Fruit fly (Drosophila melanogaster): ENCODE results near the gene CG9837.

CG9837 gene

dm6 chr3R:8856242-8856641 lies 42.9 kb upstream of the CG9837 start:
- no peak for TF ChIP-seq CG32264 (GFP tag; optimal IDR thresholded peaks at IDR 0.05)
- TF ChIP-seq fru (GFP tag; optimal IDR thresholded peaks at IDR 0.05) = no peak
- no peak for TF ChIP-seq Hr78 (GFP tag; optimal IDR thresholded peaks at IDR 0.05)
- TF ChIP-seq sage (GFP tag; optimal IDR thresholded peaks at IDR 0.05) = no peak
- TF ChIP-seq Sp1 (GFP tag; optimal IDR thresholded peaks at IDR 0.05) = no peak
- no peak for TF ChIP-seq Rel (GFP tag; optimal IDR thresholded peaks at IDR 0.05)
- no peak for TF ChIP-seq Rel (tag; optimal IDR thresholded peaks at IDR 0.05)
- no peak for TF ChIP-seq Hnf4 (GFP tag; optimal IDR thresholded peaks at IDR 0.05)
- no peak for TF ChIP-seq pan (optimal IDR thresholded peaks at IDR 0.05)
- no peak for TF ChIP-seq psq (GFP tag; optimal IDR thresholded peaks at IDR 0.05)
- TF ChIP-seq Abd-B (GFP tag; optimal IDR thresholded peaks at IDR 0.05) = no peak
- TF ChIP-seq foxo (GFP tag; optimal IDR thresholded peaks at IDR 0.05) = no peak
- no peak for TF ChIP-seq Vsx2 (GFP tag; optimal IDR thresholded peaks at IDR 0.05; ENCODE audit: partially characterized antibody)
- TF ChIP-seq HLH106 (tag; optimal IDR thresholded peaks at IDR 0.05) = no peak
- TF ChIP-seq woc (GFP tag; optimal IDR thresholded peaks at IDR 0.05) = no peak
- TF ChIP-seq Hr83 (GFP tag; optimal IDR thresholded peaks at IDR 0.05; ENCODE audit: poor library complexity, severe bottlenecking) = no peak
- no peak for TF ChIP-seq Myc (optimal IDR thresholded peaks at IDR 0.05)
- no peak for TF ChIP-seq CG9705 (GFP tag; optimal IDR thresholded peaks at IDR 0.05)
- TF ChIP-seq dsf (GFP tag; optimal IDR thresholded peaks at IDR 0.05; ENCODE audit: borderline replicate concordance) = no peak

dm6 chr3R:8854619-8855206 lies 41.3 kb upstream of the CG9837 start:
- TF ChIP-seq Rel (GFP tag; optimal IDR thresholded peaks at IDR 0.05) = peak; percentile 64
- TF ChIP-seq Rel (tag; optimal IDR thresholded peaks at IDR 0.05) = no peak
- TF ChIP-seq CG32264 (GFP tag; optimal IDR thresholded peaks at IDR 0.05) = no peak
- TF ChIP-seq pan (optimal IDR thresholded peaks at IDR 0.05) = no peak
- TF ChIP-seq Dif (GFP tag; optimal IDR thresholded peaks at IDR 0.05; ENCODE audit: partially characterized antibody) = no peak
- TF ChIP-seq lola (GFP tag; optimal IDR thresholded peaks at IDR 0.05) = no peak
- no peak for TF ChIP-seq fru (GFP tag; optimal IDR thresholded peaks at IDR 0.05)
- TF ChIP-seq CrebA (GFP tag; optimal IDR thresholded peaks at IDR 0.05; ENCODE audit: borderline replicate concordance) = peak; percentile 78
- peak; percentile 1 for TF ChIP-seq Sp1 (GFP tag; optimal IDR thresholded peaks at IDR 0.05)
- peak in 1 of 2 experiments; percentile 12 for TF ChIP-seq foxo (GFP tag; optimal IDR thresholded peaks at IDR 0.05)
- TF ChIP-seq h (GFP tag; optimal IDR thresholded peaks at IDR 0.05) = no peak
- TF ChIP-seq Abd-B (GFP tag; optimal IDR thresholded peaks at IDR 0.05) = no peak
- no peak for TF ChIP-seq Dfd (GFP tag; optimal IDR thresholded peaks at IDR 0.05)
- no peak for TF ChIP-seq Mio (GFP tag; optimal IDR thresholded peaks at IDR 0.05)
- TF ChIP-seq HLH106 (tag; optimal IDR thresholded peaks at IDR 0.05) = no peak
- no peak for TF ChIP-seq sv (GFP tag; optimal IDR thresholded peaks at IDR 0.05)
- TF ChIP-seq woc (GFP tag; optimal IDR thresholded peaks at IDR 0.05) = no peak
- TF ChIP-seq Hr78 (GFP tag; optimal IDR thresholded peaks at IDR 0.05) = no peak
- no peak for TF ChIP-seq Myc (optimal IDR thresholded peaks at IDR 0.05)
- TF ChIP-seq Jra (GFP tag; optimal IDR thresholded peaks at IDR 0.05) = no peak
- peak; percentile 22 for TF ChIP-seq Vsx2 (GFP tag; optimal IDR thresholded peaks at IDR 0.05; ENCODE audit: partially characterized antibody)
- peak; percentile 23 for TF ChIP-seq brk (GFP tag; optimal IDR thresholded peaks at IDR 0.05)
- TF ChIP-seq dl (GFP tag; optimal IDR thresholded peaks at IDR 0.05; ENCODE audit: insufficient read depth in 1 of 2, partially characterized antibody in 2 of 2) = no peak
- peak; percentile 53 for TF ChIP-seq sage (GFP tag; optimal IDR thresholded peaks at IDR 0.05)
- no peak for TF ChIP-seq jim (GFP tag; optimal IDR thresholded peaks at IDR 0.05)

dm6 chr3R:8853706-8854105 lies 40.3 kb upstream of the CG9837 start:
- no peak for TF ChIP-seq fru (GFP tag; optimal IDR thresholded peaks at IDR 0.05)

- TF ChIP-seq rgr (GFP tag; optimal IDR thresholded peaks at IDR 0.05) (peak; percentile 16), dl (GFP tag; optimal IDR thresholded peaks at IDR 0.05; ENCODE audit: insufficient read depth in 1 of 2, partially characterized antibody in 2 of 2) (no peak), N (GFP tag; optimal IDR thresholded peaks at IDR 0.05) (no peak), tai (GFP tag; optimal IDR thresholded peaks at IDR 0.05) (no peak), sv (GFP tag; optimal IDR thresholded peaks at IDR 0.05) (no peak), h (GFP tag; optimal IDR thresholded peaks at IDR 0.05) (peak; percentile 45), psq (GFP tag; optimal IDR thresholded peaks at IDR 0.05) (peak; percentile 47), fru (GFP tag; optimal IDR thresholded peaks at IDR 0.05) (peak; percentile 54), foxo (GFP tag; optimal IDR thresholded peaks at IDR 0.05) (peak in 1 of 2 experiments; percentile 44), br (GFP tag; optimal IDR thresholded peaks at IDR 0.05) (peak; percentile 18), Sp1 (GFP tag; optimal IDR thresholded peaks at IDR 0.05) (peak; percentile 17), Hr83 (GFP tag; optimal IDR thresholded peaks at IDR 0.05; ENCODE audit: poor library complexity, severe bottlenecking) (no peak), ey (GFP tag; optimal IDR thresholded peaks at IDR 0.05) (peak; percentile 4), HLH106 (tag; optimal IDR thresholded peaks at IDR 0.05) (peak; percentile 39), Hnf4 (GFP tag; optimal IDR thresholded peaks at IDR 0.05) (peak; percentile 1), OdsH (GFP tag; optimal IDR thresholded peaks at IDR 0.05) (peak; percentile 47), CG9705 (GFP tag; optimal IDR thresholded peaks at IDR 0.05) (no peak)
These were observed 39.8 kb upstream of the CG9837 start for dm6 chr3R:8853197-8853596.

All from whole organism, wandering third instar larva.